Worm (Caenorhabditis elegans) whole organism, L1 larva: ENCODE data around the gene C12D12.3.

Experiments used
- ama-1 ChIP-seq: fragments of 150-350 bp; optimal IDR thresholded peaks from 2 replicates; lab custom pipeline; 2014
- efl-3 ChIP-seq: fragments of 200-800 bp; sonication (Bioruptor generic); optimal IDR thresholded peaks from 2 replicates; lab custom pipeline; 2018; ENCODE audit warnings: mild to moderate bottlenecking, missing genetic modification characterization, missing compliant biosample characterization
- elt-2 ChIP-seq: sonication (generic microtip); optimal IDR thresholded peaks from 2 replicates; lab custom pipeline; 2016; ENCODE audit warnings: missing genetic modification characterization, mild to moderate bottlenecking, inconsistent platforms, missing compliant biosample characterization, missing genetic modification reagents
- lin-15B ChIP-seq: fragments of 150-350 bp; sonication (generic microtip); optimal IDR thresholded peaks from 3 replicates; lab custom pipeline; 2014; ENCODE audit warnings: missing biosample characterization, missing genetic modification characterization
- lin-39 ChIP-seq: fragments of 150-350 bp; optimal IDR thresholded peaks from 2 replicates; lab custom pipeline; 2014; ENCODE audit warnings: missing biosample characterization, missing genetic modification reagents, missing genetic modification characterization
- nhr-237 ChIP-seq: fragments of 150-350 bp; optimal IDR thresholded peaks from 2 replicates; lab custom pipeline; 2014; ENCODE audit warnings: missing biosample characterization, missing genetic modification characterization
- tlp-1 ChIP-seq: fragments of 150-350 bp; optimal IDR thresholded peaks from 2 replicates; lab custom pipeline; 2014; ENCODE audit warnings: missing biosample characterization, missing genetic modification characterization
- unc-130 ChIP-seq: fragments of 150-350 bp; optimal IDR thresholded peaks from 2 replicates; lab custom pipeline; 2017; ENCODE audit warnings: missing biosample characterization, missing genetic modification characterization, inconsistent platforms

ce11 chrX:3479950-3480349 is 9.1 kb upstream of the C12D12.3 start, which contains the start of gene wrt-6:
- TF ChIP-seq lin-39 (tag; lab: Kevin White, UChicago) (no peak), efl-3 (GFP tag; lab: Kevin White, UChicago) (no peak), ama-1 (lab: Kevin White, UChicago) (no peak), unc-130 (tag; lab: Kevin White, UChicago) (no peak), lin-15B (tag; lab: Kevin White, UChicago) (no peak), tlp-1 (no peak), elt-2 (tag; lab: Kevin White, UChicago) (no peak), nhr-237 (tag; lab: Kevin White, UChicago) (no peak)
